Fruit fly (Drosophila melanogaster) Kc167 (cell line): ENCODE measurements around the gene CG6610.

Experiments used
- Myc ChIP-seq: fragments of >200 bp; optimal IDR thresholded peaks from 2 replicates; lab custom pipeline; 2017; ENCODE audit warnings: missing external identifiers
- Sin3A ChIP-seq: fragments of >200 bp; optimal IDR thresholded peaks from 2 replicates; lab custom pipeline; 2018; ENCODE audit warnings: missing external identifiers
- h ChIP-seq: fragments of >200 bp; optimal IDR thresholded peaks from 3 replicates; lab custom pipeline; 2018; ENCODE audit warnings: missing external identifiers
- insv ChIP-seq: fragments of >200 bp; optimal IDR thresholded peaks from 3 replicates; lab custom pipeline; 2018; ENCODE audit warnings: missing external identifiers
- psq ChIP-seq: fragments of >200 bp; optimal IDR thresholded peaks from 2 replicates; lab custom pipeline; 2017; ENCODE audit warnings: missing external identifiers
- ttk ChIP-seq: sonication (Bioruptor generic); optimal IDR thresholded peaks from 2 replicates; lab custom pipeline; 2017; ENCODE audit warnings: missing external identifiers

The CG6610 gene

dm6 chr3L:6115505-6115904, 40.2 kb downstream of the CG6610 start:
- TF ChIP-seq Myc (lab: Kevin White, UChicago) = no peak
- TF ChIP-seq insv = no peak
- no peak for TF ChIP-seq psq (lab: Kevin White, UChicago)
- no peak for TF ChIP-seq ttk
- TF ChIP-seq h (lab: Kevin White, UChicago) = no peak
- TF ChIP-seq Sin3A = no peak

dm6 chr3L:6116881-6117280, 41.5 kb downstream of the CG6610 start:
- TF ChIP-seq Sin3A (no peak), insv (no peak)

- no peak for TF ChIP-seq Sin3A
- TF ChIP-seq Myc (lab: Kevin White, UChicago) = no peak
- no peak for TF ChIP-seq ttk
- no peak for TF ChIP-seq insv
- TF ChIP-seq h (lab: Kevin White, UChicago) = no peak
- no peak for TF ChIP-seq psq (lab: Kevin White, UChicago)
Observed at dm6 chr3L:6124616-6125408, 49.5 kb downstream of the CG6610 start.

- no peak for TF ChIP-seq h (lab: Kevin White, UChicago)
- no peak for TF ChIP-seq psq (lab: Kevin White, UChicago)
- TF ChIP-seq insv = no peak
- TF ChIP-seq ttk = no peak
- no peak for TF ChIP-seq Myc (lab: Kevin White, UChicago)
- no peak for TF ChIP-seq Sin3A
Observed at dm6 chr3L:6125409-6125689, 50.0 kb downstream of the CG6610 start.
